Worm (Caenorhabditis elegans) whole organism, L4/young adult: ENCODE results near the gene srv-4.

Experiments used
- W03F9.2 ChIP-seq: fragments of 150-350 bp; optimal IDR thresholded peaks from 2 replicates; lab custom pipeline; 2014; ENCODE audit warnings: missing biosample characterization, missing genetic modification characterization
- dao-5 ChIP-seq: sonication (generic microtip); optimal IDR thresholded peaks from 2 replicates; lab custom pipeline; 2016; ENCODE audit warnings: missing genotype, missing genetic modification characterization, moderate library complexity, missing compliant biosample characterization
- him-1 ChIP-seq: sonication (generic microtip); optimal IDR thresholded peaks from 2 replicates; lab custom pipeline; 2016; ENCODE audit warnings: missing genotype, missing genetic modification reagents, missing genetic modification characterization, missing compliant biosample characterization

srv-4 gene

DNA sequence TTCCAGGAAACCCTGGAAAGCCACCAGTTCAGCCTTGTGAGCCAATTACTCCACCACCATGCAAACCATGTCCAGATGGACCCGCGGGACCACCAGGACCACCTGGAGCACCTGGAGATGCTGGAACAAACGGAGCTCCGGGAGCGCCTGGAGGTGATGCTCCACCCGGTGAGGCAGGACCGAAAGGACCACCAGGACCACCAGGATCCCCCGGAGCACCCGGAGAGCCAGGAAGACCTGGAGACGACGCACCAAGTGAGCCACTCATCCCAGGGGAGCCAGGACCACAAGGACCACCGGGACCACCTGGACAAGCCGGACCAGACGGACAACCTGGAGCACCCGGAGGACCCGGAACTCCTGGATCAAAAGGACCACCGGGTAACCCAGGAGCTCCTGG is 23.6 kb downstream of the srv-4 start:
- no peak for TF ChIP-seq W03F9.2
- TF ChIP-seq him-1 (tag; lab: Kevin White, UChicago) = no peak
- TF ChIP-seq dao-5 (tag; lab: Kevin White, UChicago) = no peak

DNA sequence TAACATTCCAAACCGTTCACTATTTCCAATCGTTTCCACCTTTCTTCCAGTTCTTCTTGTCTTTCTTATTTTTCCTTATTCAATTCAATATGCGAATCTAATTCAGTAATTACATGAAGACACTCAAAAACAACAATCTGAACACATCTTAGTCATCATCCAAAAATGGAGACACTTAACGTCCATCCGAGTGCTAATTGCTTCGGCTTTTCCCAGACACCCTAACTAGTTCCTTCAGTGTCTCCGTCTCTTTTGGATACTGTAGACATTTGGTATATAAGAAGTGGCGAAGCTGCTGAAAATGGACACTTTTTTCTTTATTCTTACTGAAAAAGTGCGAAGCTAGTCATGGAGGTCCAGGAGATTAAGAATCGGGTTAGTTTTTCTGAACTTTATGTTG is 25.2 kb downstream of the srv-4 start, which contains the start of gene col-33:
Gene col-33, plus strand, starts transcription at position 301 of the 400 bp plus-strand sequence.
- TF ChIP-seq him-1 (tag; lab: Kevin White, UChicago) (no peak), dao-5 (tag; lab: Kevin White, UChicago) (no peak), W03F9.2 (no peak)

DNA sequence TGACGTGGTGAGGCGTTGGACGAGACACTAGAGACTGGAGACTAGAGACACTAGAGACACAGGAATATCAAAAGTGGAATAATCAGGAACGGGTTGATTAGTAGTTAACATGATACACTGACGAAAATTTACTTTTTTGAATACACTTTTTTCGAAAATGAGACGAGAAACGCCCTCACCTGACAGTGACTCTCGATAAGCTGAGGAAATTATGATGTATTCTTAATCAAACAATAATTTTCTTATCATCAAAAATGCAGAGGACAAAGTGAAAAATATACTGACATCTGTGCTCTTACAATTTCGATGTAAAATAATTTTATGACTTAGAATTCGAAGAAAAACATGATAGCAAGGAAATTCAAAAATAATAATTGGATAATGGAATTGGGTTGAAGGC is 28.8 kb downstream of the srv-4 start:
- TF ChIP-seq him-1 (tag; lab: Kevin White, UChicago) = no peak
- TF ChIP-seq W03F9.2 = no peak
- TF ChIP-seq dao-5 (tag; lab: Kevin White, UChicago) = no peak

DNA sequence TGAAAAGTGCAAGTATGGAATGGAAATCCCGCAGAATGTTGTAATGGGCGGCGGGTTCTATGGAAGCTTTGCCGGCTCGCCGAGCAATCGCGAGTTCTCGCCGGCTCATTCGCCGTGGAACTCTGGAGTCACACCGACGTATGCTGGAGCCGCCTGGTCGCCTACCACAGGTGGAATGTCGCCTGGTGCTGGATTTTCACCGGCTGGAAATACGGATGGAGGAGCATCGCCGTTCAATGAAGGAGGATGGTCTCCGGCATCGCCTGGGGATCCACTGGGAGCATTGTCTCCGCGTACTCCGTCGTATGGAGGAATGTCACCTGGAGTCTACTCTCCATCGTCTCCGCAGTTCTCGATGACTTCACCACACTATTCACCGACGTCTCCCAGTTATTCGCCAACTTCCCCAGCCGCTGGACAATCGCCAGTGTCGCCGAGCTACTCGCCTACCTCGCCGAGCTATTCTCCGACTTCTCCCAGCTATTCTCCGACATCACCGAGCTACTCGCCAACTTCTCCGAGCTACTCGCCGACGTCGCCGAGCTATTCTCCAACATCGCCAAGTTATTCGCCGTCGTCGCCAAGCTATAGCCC is 33.1 kb downstream of the srv-4 start:
- TF ChIP-seq W03F9.2 (no peak), him-1 (tag; lab: Kevin White, UChicago) (no peak), dao-5 (tag; lab: Kevin White, UChicago) (no peak)

DNA sequence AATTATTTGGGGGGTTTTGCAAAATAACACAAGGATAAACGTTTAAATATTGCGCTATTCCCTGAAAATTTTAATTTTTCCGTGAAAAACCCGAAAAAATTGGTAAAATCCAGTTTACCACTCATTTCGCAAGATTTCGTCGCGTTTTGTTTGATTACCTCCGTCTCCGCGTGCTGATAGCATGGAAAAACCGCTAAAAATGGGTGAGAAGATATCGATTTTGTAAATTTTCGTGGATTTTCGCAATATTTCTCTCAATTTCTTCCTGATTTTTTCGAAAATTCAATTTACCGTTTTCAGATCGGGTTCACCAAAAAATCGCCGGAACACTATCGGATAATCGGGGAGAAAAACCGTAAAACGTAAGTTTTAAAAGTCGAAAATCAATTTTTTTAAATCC is 40.5 kb downstream of the srv-4 start, which contains the start of gene ama-1:
Gene ama-1, plus strand, starts transcription at position 301 of the 400 bp plus-strand sequence.
- TF ChIP-seq dao-5 (tag; lab: Kevin White, UChicago) (no peak), W03F9.2 (no peak), him-1 (tag; lab: Kevin White, UChicago) (no peak)

DNA sequence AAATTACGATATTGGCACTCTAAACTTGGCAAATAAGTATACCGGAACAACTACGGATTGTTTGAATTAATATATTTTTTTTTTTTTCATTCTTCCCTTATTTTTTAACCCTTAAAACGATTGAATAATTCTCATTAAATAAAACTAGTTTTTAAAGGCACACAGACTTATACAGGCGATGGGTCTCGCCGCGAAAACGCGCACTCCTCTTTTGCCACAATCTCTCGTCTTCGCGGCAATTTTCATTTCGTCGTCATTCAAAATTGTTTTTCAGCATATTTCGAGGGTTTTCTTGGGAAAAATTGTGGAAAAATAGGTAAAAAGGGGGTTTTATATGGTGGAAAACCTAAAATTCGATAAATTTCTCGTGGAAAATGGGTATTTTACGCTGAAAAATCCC is 40.9 kb downstream of the srv-4 start:
- TF ChIP-seq dao-5 (tag; lab: Kevin White, UChicago) (no peak), W03F9.2 (no peak), him-1 (tag; lab: Kevin White, UChicago) (no peak)

ce11 chrIV:4246493-4246892 is 41.7 kb downstream of the srv-4 start, which contains the start of gene ttr-20:
Gene ttr-20, plus strand, starts transcription at chrIV:4246793.
- no peak for TF ChIP-seq him-1 (tag; lab: Kevin White, UChicago)
- TF ChIP-seq dao-5 (tag; lab: Kevin White, UChicago) = no peak
- TF ChIP-seq W03F9.2 = no peak

DNA sequence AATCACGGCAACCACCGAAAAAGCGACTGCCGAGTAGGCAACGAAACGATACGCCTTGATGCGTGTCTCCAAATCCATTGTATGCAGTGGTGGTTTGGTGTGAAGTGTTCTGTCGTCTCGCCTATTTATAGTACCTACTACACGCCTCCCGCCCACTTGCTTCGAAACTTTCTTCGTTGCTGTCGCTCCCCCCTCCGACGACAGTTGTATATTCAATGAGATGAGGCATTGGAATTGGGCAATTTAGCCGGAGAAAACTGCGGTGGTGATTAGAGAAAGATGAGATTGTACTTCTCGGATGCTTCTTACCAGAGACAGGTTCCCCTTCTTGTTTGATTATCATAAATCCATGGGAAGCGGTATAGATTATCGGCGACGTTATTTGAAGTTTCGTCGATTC is 43.7 kb downstream of the srv-4 start, which contains the start of gene col-34:
Gene col-34, minus strand, starts transcription at position 101 of the 400 bp plus-strand sequence.
- TF ChIP-seq dao-5 (tag; lab: Kevin White, UChicago) = no peak
- no peak for TF ChIP-seq W03F9.2
- TF ChIP-seq him-1 (tag; lab: Kevin White, UChicago) = no peak

DNA sequence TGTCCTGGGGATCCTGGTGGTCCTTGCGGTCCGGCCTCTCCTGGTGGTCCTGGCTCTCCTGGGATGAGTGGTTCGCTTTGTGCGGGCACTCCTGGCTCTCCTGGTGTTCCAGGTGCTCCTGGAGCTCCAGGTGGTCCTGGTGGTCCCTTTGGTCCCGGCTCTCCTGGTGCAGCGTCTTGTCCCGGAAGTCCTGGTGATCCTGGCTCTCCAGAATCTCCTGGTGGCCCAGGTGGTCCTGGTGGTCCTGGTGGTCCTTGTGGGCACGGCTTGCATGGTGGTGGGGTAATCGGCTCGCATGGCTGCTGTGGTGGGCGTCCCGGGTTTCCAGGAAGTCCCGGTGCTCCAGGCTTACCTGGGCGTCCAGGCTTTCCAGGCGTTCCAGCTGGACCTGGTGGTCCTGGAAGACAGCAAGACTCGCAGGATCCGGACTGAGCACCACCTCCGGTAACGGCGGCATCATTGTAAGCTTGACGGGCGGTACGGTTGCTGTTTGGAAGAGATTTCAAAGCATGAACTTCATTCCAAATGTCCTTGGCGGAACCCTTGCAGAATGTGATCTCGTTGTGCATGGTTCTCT is 44.3 kb downstream of the srv-4 start:
- no peak for TF ChIP-seq W03F9.2
- no peak for TF ChIP-seq him-1 (tag; lab: Kevin White, UChicago)
- no peak for TF ChIP-seq dao-5 (tag; lab: Kevin White, UChicago)

DNA sequence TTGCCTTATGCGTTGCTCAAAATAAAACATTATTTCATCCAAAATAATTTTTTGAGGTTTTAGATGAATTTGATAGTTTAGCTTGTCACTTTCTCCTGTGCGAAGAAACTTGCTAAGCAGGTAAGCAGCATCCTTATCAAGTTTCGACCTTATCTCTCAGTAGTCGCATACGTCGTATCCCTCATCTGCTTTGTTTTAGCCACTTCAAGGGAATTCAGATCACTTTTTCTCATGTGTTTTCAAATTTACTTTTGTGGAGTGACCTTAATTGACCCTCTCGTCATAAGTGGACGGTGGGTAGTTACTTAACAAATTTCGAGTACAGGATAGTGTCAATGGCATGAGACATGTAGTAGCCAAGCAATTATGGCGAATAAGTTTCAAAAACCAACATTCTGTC is 51.6 kb downstream of the srv-4 start:
- TF ChIP-seq W03F9.2 (no peak), dao-5 (tag; lab: Kevin White, UChicago) (no peak), him-1 (tag; lab: Kevin White, UChicago) (no peak)

ce11 chrIV:4236025-4236407 is 52.2 kb downstream of the srv-4 start:
- no peak for TF ChIP-seq W03F9.2
- TF ChIP-seq him-1 (tag; lab: Kevin White, UChicago) = no peak
- no peak for TF ChIP-seq dao-5 (tag; lab: Kevin White, UChicago)
